Worm (Caenorhabditis elegans): ENCODE measurements around the gene gcy-25.

- TF ChIP-seq unc-62 (GFP tag; optimal IDR thresholded peaks at IDR 0.05) = no peak
- no peak for TF ChIP-seq zag-1 (tag; optimal IDR thresholded peaks at IDR 0.05)
- no peak for TF ChIP-seq fkh-10 (GFP tag; optimal IDR thresholded peaks at IDR 0.05)
- no peak for TF ChIP-seq lir-3 (tag; optimal IDR thresholded peaks at IDR 0.05; ENCODE audit: poor library complexity)
- TF ChIP-seq tbx-2 (tag; optimal IDR thresholded peaks at IDR 0.05) = no peak
- TF ChIP-seq irx-1 (tag; optimal IDR thresholded peaks at IDR 0.05) = no peak
- TF ChIP-seq lin-15B (tag; optimal IDR thresholded peaks at IDR 0.05) = no peak
- TF ChIP-seq nhr-76 (tag; optimal IDR thresholded peaks at IDR 0.05) = no peak
- TF ChIP-seq snu-23 (GFP tag; optimal IDR thresholded peaks at IDR 0.05) = no peak
- TF ChIP-seq unc-130 (tag; optimal IDR thresholded peaks at IDR 0.05) = no peak
These were observed 27.4 kb downstream of the gcy-25 start for ce11 chrIV:15900158-15900557.
